Worm (Caenorhabditis elegans) whole organism, L1 larva: ENCODE measurements around the gene F26A10.2.

Experiments
- C04F5.9 ChIP-seq: sonication (generic microtip); optimal IDR thresholded peaks from 2 replicates; lab custom pipeline; 2016; ENCODE audit warnings: missing genetic modification characterization, missing compliant biosample characterization
- C16A3.4 ChIP-seq: fragments of 150-350 bp; optimal IDR thresholded peaks from 2 replicates; lab custom pipeline; 2014; ENCODE audit warnings: missing biosample characterization, missing genetic modification characterization
- aha-1 ChIP-seq: fragments of 150-350 bp; optimal IDR thresholded peaks from 2 replicates; lab custom pipeline; 2014; ENCODE audit warnings: missing biosample characterization, missing genetic modification characterization
- alr-1 ChIP-seq: fragments of 200-800 bp; sonication (Bioruptor generic); optimal IDR thresholded peaks from 2 replicates; lab custom pipeline; 2018; ENCODE audit warnings: borderline replicate concordance, mild to moderate bottlenecking, missing genetic modification characterization, missing compliant biosample characterization
- ceh-63 ChIP-seq: fragments of 200-800 bp; sonication (Bioruptor generic); optimal IDR thresholded peaks from 2 replicates; lab custom pipeline; 2018; ENCODE audit warnings: mild to moderate bottlenecking, missing genetic modification characterization, missing compliant biosample characterization
- ceh-82 ChIP-seq, 3 experiments: fragments of 150-350 bp in 1 of 3; sonication (generic microtip) in 2 of 3; optimal IDR thresholded peaks; 2 replicates each; lab custom pipeline; 2014 to 2017; ENCODE audit warnings: missing biosample characterization in 3 of 3, missing genetic modification characterization in 3 of 3
- ces-1 ChIP-seq: fragments of 150-350 bp; optimal IDR thresholded peaks from 2 replicates; lab custom pipeline; 2014; ENCODE audit warnings: missing biosample characterization, missing genetic modification reagents, missing genetic modification characterization
- dsc-1 ChIP-seq: sonication (generic microtip); optimal IDR thresholded peaks from 2 replicates; lab custom pipeline; 2016; ENCODE audit warnings: mild to moderate bottlenecking, missing genetic modification characterization, missing compliant biosample characterization
- efl-3 ChIP-seq: fragments of 200-800 bp; sonication (Bioruptor generic); optimal IDR thresholded peaks from 2 replicates; lab custom pipeline; 2018; ENCODE audit warnings: mild to moderate bottlenecking, missing genetic modification characterization, missing compliant biosample characterization
- egl-27 ChIP-seq, 2 experiments: fragments of 150-350 bp in 1 of 2; sonication (generic microtip); optimal IDR thresholded peaks; 3 replicates each; lab custom pipeline; 2017 to 2018; ENCODE audit warnings: missing biosample characterization in 2 of 2, missing genetic modification characterization in 2 of 2, missing genetic modification reagents in 2 of 2
- elt-2 ChIP-seq: sonication (generic microtip); optimal IDR thresholded peaks from 2 replicates; lab custom pipeline; 2016; ENCODE audit warnings: missing genetic modification characterization, mild to moderate bottlenecking, inconsistent platforms, missing compliant biosample characterization, missing genetic modification reagents
- elt-3 ChIP-seq, 6 experiments: fragments of 150-350 bp in 1 of 6; sonication (generic microtip); optimal IDR thresholded peaks; 2 replicates each; lab custom pipeline; 2017 to 2018; ENCODE audit warnings: missing biosample characterization in 6 of 6, missing genetic modification characterization in 6 of 6, inconsistent platforms in 1 of 6
- fkh-10 ChIP-seq: sonication (generic microtip); optimal IDR thresholded peaks from 2 replicates; lab custom pipeline; 2017; ENCODE audit warnings: missing biosample characterization, missing genetic modification reagents, missing genetic modification characterization
- fos-1 ChIP-seq: fragments of 150-350 bp; optimal IDR thresholded peaks from 2 replicates; lab custom pipeline; 2014; ENCODE audit warnings: missing biosample characterization, missing genetic modification characterization
- grh-1 ChIP-seq: fragments of 200-800 bp; sonication (Bioruptor generic); IDR thresholded peaks from 2 replicates; pipeline ENCODE4 v1.3.6; 2022; ENCODE audit warnings: missing genetic modification reagents, missing genetic modification characterization, missing compliant biosample characterization
- hpl-2 ChIP-seq: fragments of 150-350 bp; optimal IDR thresholded peaks from 2 replicates; lab custom pipeline; 2014; ENCODE audit warnings: missing biosample characterization, missing genetic modification reagents, missing genetic modification characterization
- irx-1 ChIP-seq: sonication (generic microtip); optimal IDR thresholded peaks from 2 replicates; lab custom pipeline; 2016; ENCODE audit warnings: missing genetic modification characterization, missing compliant biosample characterization
- lin-13 ChIP-seq: fragments of 150-350 bp; optimal IDR thresholded peaks from 2 replicates; lab custom pipeline; 2014; ENCODE audit warnings: missing biosample characterization, missing genetic modification reagents, missing genetic modification characterization
- lin-14 ChIP-seq: fragments of 200-800 bp; sonication (Bioruptor generic); optimal IDR thresholded peaks from 2 replicates; lab custom pipeline; 2018; ENCODE audit warnings: mild to moderate bottlenecking, missing genetic modification characterization, moderate library complexity, missing compliant biosample characterization
- lin-35 ChIP-seq, 2 experiments: fragments of 150-350 bp; optimal IDR thresholded peaks; 2 replicates each; lab custom pipeline; 2014; ENCODE audit warnings: missing biosample characterization in 2 of 2, missing genetic modification characterization in 2 of 2, missing genetic modification reagents in 2 of 2
- lin-39 ChIP-seq: fragments of 150-350 bp; optimal IDR thresholded peaks from 2 replicates; lab custom pipeline; 2014; ENCODE audit warnings: missing biosample characterization, missing genetic modification reagents, missing genetic modification characterization
- lir-3 ChIP-seq: sonication (generic microtip); optimal IDR thresholded peaks from 2 replicates; lab custom pipeline; 2016; ENCODE audit warnings: mild to moderate bottlenecking, missing genetic modification characterization, moderate library complexity, missing compliant biosample characterization; ENCODE audit not compliant: poor library complexity
- lsy-2 ChIP-seq, 2 experiments: fragments of 150-350 bp; optimal IDR thresholded peaks; 2 replicates each; lab custom pipeline; 2014; ENCODE audit warnings: missing biosample characterization in 2 of 2, missing genetic modification characterization in 2 of 2
- mab-9 ChIP-seq: fragments of 200-800 bp; sonication (Bioruptor generic); IDR thresholded peaks from 2 replicates; pipeline ENCODE4 v1.3.6; 2022; ENCODE audit warnings: missing genetic modification reagents, missing genetic modification characterization, missing compliant biosample characterization
- mdl-1 ChIP-seq, 2 experiments: fragments of 150-350 bp; optimal IDR thresholded peaks; 2 replicates each; lab custom pipeline; 2014 to 2017; ENCODE audit warnings: missing biosample characterization in 2 of 2, missing genetic modification characterization in 2 of 2, inconsistent platforms in 1 of 2
- mep-1 ChIP-seq: fragments of 150-350 bp; optimal IDR thresholded peaks from 2 replicates; lab custom pipeline; 2014; ENCODE audit warnings: missing biosample characterization, missing genetic modification characterization
- nhr-11 ChIP-seq: fragments of 150-350 bp; optimal IDR thresholded peaks from 2 replicates; lab custom pipeline; 2014; ENCODE audit warnings: missing biosample characterization, missing genetic modification characterization
- nhr-20 ChIP-seq: sonication (generic microtip); optimal IDR thresholded peaks from 2 replicates; lab custom pipeline; 2016; ENCODE audit warnings: mild to moderate bottlenecking, missing genetic modification characterization, missing compliant biosample characterization
- nhr-237 ChIP-seq: fragments of 150-350 bp; optimal IDR thresholded peaks from 2 replicates; lab custom pipeline; 2014; ENCODE audit warnings: missing biosample characterization, missing genetic modification characterization
- nhr-71 ChIP-seq: sonication (generic microtip); optimal IDR thresholded peaks from 2 replicates; lab custom pipeline; 2016; ENCODE audit warnings: mild to moderate bottlenecking, missing genetic modification characterization, moderate library complexity, missing compliant biosample characterization
- nhr-76 ChIP-seq: sonication (generic microtip); optimal IDR thresholded peaks from 2 replicates; lab custom pipeline; 2017; ENCODE audit warnings: missing biosample characterization, missing genetic modification characterization
- nhr-77 ChIP-seq: fragments of 150-350 bp; optimal IDR thresholded peaks from 2 replicates; lab custom pipeline; 2014; ENCODE audit warnings: missing biosample characterization, missing genetic modification characterization
- pag-3 ChIP-seq: sonication (generic microtip); optimal IDR thresholded peaks from 2 replicates; lab custom pipeline; 2017; ENCODE audit warnings: missing genetic modification characterization, mild to moderate bottlenecking, missing compliant biosample characterization, antibody characterized with exemption, borderline replicate concordance; ENCODE audit not compliant: insufficient read depth
- rnt-1 ChIP-seq: sonication (generic microtip); optimal IDR thresholded peaks from 2 replicates; lab custom pipeline; 2016; ENCODE audit warnings: mild to moderate bottlenecking, missing genetic modification characterization, moderate library complexity, missing compliant biosample characterization
- snu-23 ChIP-seq: sonication (generic microtip); optimal IDR thresholded peaks from 2 replicates; lab custom pipeline; 2016; ENCODE audit warnings: missing genetic modification characterization, missing compliant biosample characterization
- sox-4 ChIP-seq: sonication (generic microtip); optimal IDR thresholded peaks from 2 replicates; lab custom pipeline; 2016; ENCODE audit warnings: missing genetic modification characterization, missing compliant biosample characterization
- sptf-1 ChIP-seq: fragments of 150-350 bp; optimal IDR thresholded peaks from 2 replicates; lab custom pipeline; 2014; ENCODE audit warnings: missing biosample characterization, missing genetic modification characterization
- sup-37 ChIP-seq: fragments of 200-800 bp; sonication (Bioruptor generic); optimal IDR thresholded peaks from 2 replicates; lab custom pipeline; 2018; ENCODE audit warnings: mild to moderate bottlenecking, missing genetic modification characterization, missing compliant biosample characterization
- swsn-7 ChIP-seq: sonication (generic microtip); optimal IDR thresholded peaks from 2 replicates; lab custom pipeline; 2016; ENCODE audit warnings: missing genetic modification characterization, missing compliant biosample characterization
- tbx-2 ChIP-seq: sonication (generic microtip); optimal IDR thresholded peaks from 2 replicates; lab custom pipeline; 2016; ENCODE audit warnings: missing genetic modification characterization, missing compliant biosample characterization
- unc-130 ChIP-seq: fragments of 150-350 bp; optimal IDR thresholded peaks from 2 replicates; lab custom pipeline; 2017; ENCODE audit warnings: missing biosample characterization, missing genetic modification characterization, inconsistent platforms
- unc-30 ChIP-seq: sonication (generic microtip); optimal IDR thresholded peaks from 2 replicates; lab custom pipeline; 2017; ENCODE audit warnings: missing biosample characterization, missing genetic modification characterization
- unc-62 ChIP-seq: fragments of 150-350 bp; optimal IDR thresholded peaks from 2 replicates; lab custom pipeline; 2014; ENCODE audit warnings: missing biosample characterization, missing genetic modification reagents, missing genetic modification characterization
- unc-86 ChIP-seq: sonication (generic microtip); optimal IDR thresholded peaks from 2 replicates; lab custom pipeline; 2016; ENCODE audit warnings: missing genetic modification characterization, missing compliant biosample characterization
- unc-98 ChIP-seq: fragments of 200-800 bp; sonication (Bioruptor generic); IDR thresholded peaks from 2 replicates; pipeline ENCODE4 v1.3.6; 2022; ENCODE audit warnings: missing genetic modification characterization, missing compliant biosample characterization
- ztf-4 ChIP-seq: fragments of 150-350 bp; optimal IDR thresholded peaks from 2 replicates; lab custom pipeline; 2014; ENCODE audit warnings: missing biosample characterization, missing genetic modification characterization

F26A10.2 gene

DNA sequence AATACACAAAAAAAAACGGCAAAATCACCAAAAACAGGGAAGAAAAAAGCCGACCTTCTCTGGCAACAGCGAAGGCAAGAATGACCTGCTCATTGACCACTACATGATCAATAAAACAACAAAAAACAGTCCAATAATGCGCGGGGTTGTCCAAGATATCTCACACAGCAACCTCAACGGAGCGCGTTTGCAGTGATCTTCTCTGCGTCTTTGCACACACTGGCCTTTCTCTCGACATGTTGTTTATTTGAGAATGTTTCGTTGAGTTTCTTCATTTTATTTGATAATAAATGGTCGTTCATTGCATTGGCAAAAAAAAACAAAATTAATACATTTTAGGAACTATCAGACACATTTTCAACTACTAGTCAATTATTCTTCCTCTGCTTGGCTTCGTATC is 16.4 kb upstream of the F26A10.2 start (continued):
- TF ChIP-seq lin-14 = peak; percentile 61
- TF ChIP-seq efl-3 (GFP tag; lab: Kevin White, UChicago) = no peak
- TF ChIP-seq irx-1 (tag; lab: Kevin White, UChicago) = no peak
- TF ChIP-seq fos-1 = no peak
- TF ChIP-seq fkh-10 = no peak
- peak in 4 of 6 experiments; percentile 4 to 85 (median 22) for TF ChIP-seq elt-3 (tag; optimal IDR thresholded peaks at IDR 0.05; lab: Kevin White, UChicago)
- no peak for TF ChIP-seq nhr-76 (tag; lab: Kevin White, UChicago)
- TF ChIP-seq nhr-237 = no peak
- TF ChIP-seq nhr-77 = peak; percentile 49
- peak; percentile 45 for TF ChIP-seq elt-2
- TF ChIP-seq dsc-1 (tag; lab: Kevin White, UChicago) = no peak
- peak; percentile 72 for TF ChIP-seq nhr-20 (tag; lab: Kevin White, UChicago)
- no peak for TF ChIP-seq nhr-11 (tag; lab: Kevin White, UChicago)
- no peak for TF ChIP-seq C04F5.9
- no peak for TF ChIP-seq sup-37 (GFP tag; lab: Kevin White, UChicago)
- TF ChIP-seq mab-9 = no peak
- TF ChIP-seq C16A3.4 (tag; lab: Kevin White, UChicago) = peak; percentile 58
- TF ChIP-seq grh-1 = no peak
- peak; percentile 52 for TF ChIP-seq tbx-2
- TF ChIP-seq lin-35 (GFP tag; optimal IDR thresholded peaks at IDR 0.05; lab: Kevin White, UChicago) = peak; percentile 29 to 69
- TF ChIP-seq unc-98 (GFP tag; lab: Robert Waterston, UW) = no peak
- no peak for TF ChIP-seq sox-4 (tag; lab: Kevin White, UChicago)
- peak; percentile 42 for TF ChIP-seq mep-1 (tag; lab: Kevin White, UChicago)
- TF ChIP-seq lsy-2 (tag; optimal IDR thresholded peaks at IDR 0.05; lab: Kevin White, UChicago) = peak; percentile 11 to 43

DNA sequence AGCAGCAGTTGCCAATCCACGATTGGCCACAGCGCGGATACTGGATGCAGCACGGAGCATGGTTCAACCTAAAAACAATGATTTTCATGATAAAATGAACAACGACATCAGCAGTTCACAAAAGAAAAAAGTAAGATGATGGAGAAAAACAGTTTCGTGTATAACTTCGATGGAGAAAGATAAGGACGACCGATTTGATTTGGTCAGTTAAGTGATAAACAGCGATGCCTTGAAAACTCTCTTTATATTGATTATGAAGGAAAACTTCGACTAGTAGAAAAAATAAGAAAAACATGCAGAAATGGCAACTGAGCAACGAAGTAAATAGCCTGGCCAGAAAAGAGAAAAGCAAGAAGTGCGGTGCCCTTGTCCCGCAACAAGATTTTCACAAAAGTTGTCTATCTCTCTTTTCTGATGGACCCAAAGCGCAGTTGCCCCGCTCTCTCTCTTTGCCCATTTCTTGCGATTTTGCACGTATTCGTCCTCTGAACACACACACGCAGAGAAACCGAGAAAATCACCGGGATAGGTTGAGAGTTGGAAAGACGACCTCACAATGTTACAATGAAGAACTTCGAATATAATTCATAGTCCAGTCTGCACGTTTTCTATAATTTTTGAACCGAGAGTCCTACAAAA is 15.8 kb upstream of the F26A10.2 start, which contains the start of gene pcca-1:
Gene pcca-1 (minus strand): TSS at position 68 of the 639 bp plus-strand sequence.
- peak; percentile 5 for TF ChIP-seq snu-23 (GFP tag; lab: Kevin White, UChicago)
- TF ChIP-seq aha-1 = peak; percentile 85
- no peak for TF ChIP-seq mdl-1 (tag; optimal IDR thresholded peaks at IDR 0.05; lab: Kevin White, UChicago)
- peak; percentile 67 for TF ChIP-seq lin-14
- no peak for TF ChIP-seq hpl-2
- peak; percentile 33 for TF ChIP-seq elt-2
- peak; percentile 10 for TF ChIP-seq lin-13 (GFP tag; lab: Kevin White, UChicago)
- TF ChIP-seq ceh-82 (tag; optimal IDR thresholded peaks at IDR 0.05; lab: Kevin White, UChicago) = peak in 1 of 3 experiments; percentile 47
- TF ChIP-seq rnt-1 (tag; lab: Kevin White, UChicago) = peak; percentile 51
- peak; percentile 34 for TF ChIP-seq unc-130 (tag; lab: Kevin White, UChicago)
- peak; percentile 1 for TF ChIP-seq nhr-71 (tag; lab: Kevin White, UChicago)
- no peak for TF ChIP-seq unc-30 (tag; lab: Kevin White, UChicago)

DNA sequence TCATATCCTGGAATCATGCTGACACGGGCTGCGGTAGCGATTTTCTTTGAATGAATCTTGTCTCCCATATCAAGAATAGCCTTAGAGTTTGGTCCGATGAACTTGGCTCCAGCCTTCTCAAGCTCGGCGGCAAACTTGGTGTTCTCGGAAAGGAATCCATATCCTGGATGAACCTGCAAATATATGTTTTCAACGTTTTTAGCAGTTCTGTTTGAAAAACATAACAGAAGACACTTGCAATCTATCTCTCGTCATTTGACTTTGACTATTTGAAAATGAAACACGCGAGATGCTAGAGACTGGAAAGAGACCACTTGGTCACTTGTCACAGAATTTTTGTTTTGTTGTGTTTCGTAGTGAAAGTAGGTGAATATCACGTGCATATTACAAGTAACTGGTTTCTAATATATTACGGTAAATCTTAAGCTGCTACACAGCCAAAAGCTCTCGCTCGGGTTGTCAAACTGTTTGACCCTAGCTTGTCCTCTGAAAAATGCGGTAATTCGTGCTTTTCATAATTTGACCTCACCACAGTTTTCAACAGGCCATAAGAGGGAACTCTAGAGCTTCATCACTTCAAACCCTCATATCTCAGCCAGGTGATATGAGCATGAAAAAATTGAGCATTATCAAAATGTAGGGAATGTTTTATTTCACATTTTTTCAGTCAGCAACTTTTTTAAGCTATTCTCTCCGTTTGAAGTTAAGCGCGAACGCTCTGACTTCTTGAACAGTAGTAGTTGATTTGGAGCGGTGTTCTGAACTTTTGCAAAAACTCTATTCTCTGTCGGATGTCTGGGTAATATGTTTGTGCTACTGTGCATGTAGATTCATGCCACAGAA is 14.6 kb upstream of the F26A10.2 start:
- TF ChIP-seq ceh-63 = no peak
- no peak for TF ChIP-seq egl-27 (tag; optimal IDR thresholded peaks at IDR 0.05; lab: Kevin White, UChicago)
- peak; percentile 1 for TF ChIP-seq swsn-7 (tag; lab: Kevin White, UChicago)
- no peak for TF ChIP-seq sptf-1
- TF ChIP-seq unc-86 = no peak
- TF ChIP-seq unc-62 (GFP tag; lab: Kevin White, UChicago) = no peak
- peak in 1 of 2 experiments; percentile 53 for TF ChIP-seq mdl-1 (tag; optimal IDR thresholded peaks at IDR 0.05; lab: Kevin White, UChicago)
- TF ChIP-seq ces-1 (GFP tag; lab: Kevin White, UChicago) = no peak
- TF ChIP-seq grh-1 = peak; percentile 54
- no peak for TF ChIP-seq elt-2
- TF ChIP-seq ztf-4 (tag; lab: Kevin White, UChicago) = peak; percentile 25
- peak; percentile 74 for TF ChIP-seq snu-23 (GFP tag; lab: Kevin White, UChicago)
- no peak for TF ChIP-seq alr-1 (tag; lab: Kevin White, UChicago)
- peak; percentile 75 for TF ChIP-seq nhr-20 (tag; lab: Kevin White, UChicago)
- TF ChIP-seq lin-39 (tag; lab: Kevin White, UChicago) = no peak
- TF ChIP-seq C04F5.9 = no peak
- TF ChIP-seq lir-3 (tag; lab: Kevin White, UChicago) = no peak
- TF ChIP-seq C16A3.4 (tag; lab: Kevin White, UChicago) = peak; percentile 7
- no peak for TF ChIP-seq pag-3 (tag; lab: Kevin White, UChicago)
